Fruit fly (Drosophila melanogaster) whole organism, embryonic: ENCODE results near the gene CG7294.

Experiments
- Abd-B ChIP-seq: fragments of 200-800 bp; sonication (Bioruptor generic); optimal IDR thresholded peaks from 2 replicates; lab custom pipeline; 2018; ENCODE audit warnings: missing biosample characterization, mild to moderate bottlenecking, missing genetic modification characterization, moderate library complexity
- Antp ChIP-seq: fragments of 200-800 bp; sonication (Bioruptor generic); optimal IDR thresholded peaks from 3 replicates; lab custom pipeline; 2016; ENCODE audit warnings: missing biosample characterization, missing genetic modification characterization
- C15 ChIP-seq: fragments of 200-800 bp; sonication (Bioruptor generic); IDR thresholded peaks from 3 replicates; pipeline ENCODE4 v1.3.6; 2022; ENCODE audit warnings: missing biosample characterization, missing genetic modification characterization
- CG14014 ChIP-seq: fragments of 200-800 bp; sonication (Bioruptor generic); IDR thresholded peaks from 2 replicates; pipeline ENCODE4 v1.3.6; 2022; ENCODE audit warnings: missing biosample characterization, missing genetic modification characterization
- CG4282 ChIP-seq: fragments of 200-800 bp; sonication (Bioruptor generic); optimal IDR thresholded peaks from 2 replicates; lab custom pipeline; 2016; ENCODE audit warnings: missing biosample characterization, missing genetic modification characterization
- Ravus ChIP-seq: fragments of 200-800 bp; sonication (Bioruptor generic); IDR thresholded peaks from 2 replicates; pipeline ENCODE4 v1.3.6; 2022; ENCODE audit warnings: missing biosample characterization, missing genetic modification characterization
- ara ChIP-seq: fragments of 200-800 bp; sonication (Bioruptor generic); IDR thresholded peaks from 2 replicates; pipeline ENCODE4 v1.3.6; 2022; ENCODE audit warnings: missing biosample characterization, missing genetic modification characterization
- eyg ChIP-seq: fragments of 200-800 bp; sonication (Bioruptor generic); optimal IDR thresholded peaks from 3 replicates; lab custom pipeline; 2016; ENCODE audit warnings: missing biosample characterization, missing genetic modification characterization
- lov ChIP-seq, 2 experiments: fragments of 200-800 bp in 1 of 2; fragments of >200 bp in 1 of 2; sonication (Bioruptor generic) in 1 of 2; IDR thresholded peaks in 1 of 2; optimal IDR thresholded peaks in 1 of 2; 2 replicates in 1 of 2; 3 replicates in 1 of 2; pipeline versions ENCODE4 v1.3.6 to Lab custom; 2017 to 2022; ENCODE audit warnings: missing biosample characterization in 1 of 2, missing genetic modification characterization in 1 of 2
- tap ChIP-seq: fragments of 200-800 bp; optimal IDR thresholded peaks from 3 replicates; lab custom pipeline; 2019; ENCODE audit warnings: missing biosample characterization, mild to moderate bottlenecking, missing genetic modification characterization, moderate library complexity
- vvl ChIP-seq: fragments of 200-800 bp; sonication (Bioruptor generic); IDR thresholded peaks from 2 replicates; pipeline ENCODE4 v1.3.6; 2022; ENCODE audit warnings: missing biosample characterization, missing genetic modification characterization

DNA sequence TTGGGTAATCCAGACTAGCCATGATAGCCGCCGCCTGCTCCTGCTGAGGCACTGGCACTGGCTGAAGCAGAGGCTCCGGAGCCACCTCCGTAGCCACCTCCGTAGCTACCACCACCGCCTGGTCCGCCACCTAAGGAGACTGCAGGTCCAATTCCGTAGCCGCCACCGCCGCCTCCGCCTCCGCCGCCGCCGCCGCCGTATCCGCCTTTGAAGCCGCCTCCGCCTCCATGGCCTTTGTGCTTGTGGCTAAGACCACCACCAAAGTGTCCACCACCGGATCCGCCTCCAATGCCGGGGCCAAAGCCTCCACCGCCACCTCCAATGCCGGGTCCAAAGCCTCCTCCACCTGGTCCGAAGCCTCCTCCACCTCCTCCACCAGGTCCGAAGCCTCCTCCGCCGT is 3.9 kb upstream of the CG7294 start:
- TF ChIP-seq eyg (GFP tag; lab: Kevin White, UChicago) (no peak), ara (no peak), C15 (GFP tag; lab: Robert Waterston, UW) (no peak), Antp (no peak), Abd-B (GFP tag; lab: Kevin White, UChicago) (no peak), CG4282 (GFP tag; lab: Kevin White, UChicago) (no peak), CG14014 (GFP tag; lab: Robert Waterston, UW) (no peak), tap (tag; lab: Kevin White, UChicago) (no peak), vvl (GFP tag; lab: Robert Waterston, UW) (no peak), Ravus (no peak), lov (optimal IDR thresholded peaks at IDR 0.05; lab: Kevin White, UChicago) (no peak), lov (GFP tag; IDR thresholded peaks at IDR 0.05; lab: Robert Waterston, UW) (no peak)
